Fruit fly (Drosophila melanogaster): Measurements from ENCODE around the gene sro.

Gene sro

DNA sequence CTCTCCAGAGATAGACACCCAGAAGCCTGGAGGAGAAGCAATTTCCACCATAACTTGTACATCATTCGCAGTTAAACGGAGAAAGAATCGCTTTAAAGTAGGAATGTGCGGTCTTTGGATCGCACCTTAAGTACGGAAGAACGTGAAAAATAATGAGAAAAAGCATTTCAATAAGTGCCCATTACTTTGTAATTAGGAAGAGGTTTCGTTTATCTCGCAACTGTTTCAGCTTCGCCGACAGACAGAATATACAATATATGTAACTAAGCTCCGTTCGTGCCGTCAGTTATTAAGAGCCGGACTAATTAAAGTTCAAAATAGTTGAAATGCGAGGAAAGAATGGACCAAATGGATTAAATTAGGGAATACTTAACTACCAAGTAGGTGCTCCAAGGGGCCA is 23.3 kb downstream of the sro start, which contains the start of gene CG7829:
Gene CG7829 (minus strand): TSS at position 101 of the 400 bp plus-strand sequence.
- no peak for TF ChIP-seq noc (tag; optimal IDR thresholded peaks at IDR 0.05)

- no peak for TF ChIP-seq noc (tag; optimal IDR thresholded peaks at IDR 0.05)
Observed at dm6 chr3R:29818434-29819268, 24.3 kb downstream of the sro start, which contains the start of gene neo. Gene neo, plus strand, starts transcription at chr3R:29819131.

DNA sequence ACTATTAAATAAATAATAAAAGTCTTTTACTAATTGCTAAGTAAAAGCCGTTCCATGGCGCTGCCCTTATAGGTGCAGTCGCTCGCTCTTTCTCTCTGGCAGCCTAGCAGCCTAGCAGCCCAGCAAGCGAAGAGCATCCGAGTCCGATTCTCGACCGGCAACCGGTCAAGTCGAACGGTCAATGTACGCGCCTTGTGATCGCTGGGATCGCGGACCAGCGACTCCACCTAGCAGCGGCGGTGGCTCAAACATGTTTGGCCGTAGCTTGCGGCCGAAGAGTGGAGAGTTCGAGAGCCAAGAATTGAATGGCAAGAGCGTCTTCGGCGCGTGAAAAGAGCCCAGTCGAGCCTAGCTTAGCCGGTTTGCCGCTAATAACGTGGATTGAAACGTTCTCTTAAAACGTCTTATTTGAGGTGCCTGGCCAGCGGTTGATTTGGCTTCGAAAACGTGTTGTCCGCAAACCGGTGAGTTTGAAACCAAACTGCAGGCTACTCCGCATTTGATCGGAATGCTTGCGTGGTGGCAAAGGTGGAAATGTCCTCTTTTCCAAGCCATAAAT is 34.9 kb downstream of the sro start:
- TF ChIP-seq noc (tag; optimal IDR thresholded peaks at IDR 0.05) = no peak

dm6 chr3R:29830925-29831324 is 36.5 kb downstream of the sro start:
- peak; percentile 61 for TF ChIP-seq noc (tag; optimal IDR thresholded peaks at IDR 0.05)

- no peak for TF ChIP-seq noc (tag; optimal IDR thresholded peaks at IDR 0.05)
Observed at dm6 chr3R:29834759-29835709, 40.6 kb downstream of the sro start, which contains the start of gene Atg16. Gene Atg16, minus strand, starts transcription at chr3R:29835101.

dm6 chr3R:29835710-29836049 is 41.3 kb downstream of the sro start, which contains the start of gene Prtl99C:
Gene Prtl99C, plus strand, starts transcription at chr3R:29835950.
- TF ChIP-seq noc (tag; optimal IDR thresholded peaks at IDR 0.05) = no peak

DNA sequence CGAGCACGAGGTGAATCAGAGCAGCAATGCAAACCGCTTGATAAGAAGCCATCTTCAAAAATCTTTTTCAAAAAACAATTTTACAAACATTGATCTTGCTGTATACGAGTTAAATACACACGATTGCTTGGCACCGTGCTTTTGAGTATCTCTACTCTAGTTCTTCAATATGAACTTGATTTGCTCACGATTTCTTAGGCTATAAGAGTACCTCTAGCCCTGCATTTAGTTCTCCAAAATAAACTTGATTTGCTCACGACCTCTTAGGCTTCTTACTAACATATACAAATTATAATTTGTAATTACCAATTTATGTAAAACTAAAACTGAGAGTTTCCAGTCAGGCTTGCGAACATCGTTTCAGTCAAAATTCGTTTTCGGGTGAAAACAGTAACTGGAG is 41.8 kb downstream of the sro start, which contains the start of gene CG42592:
Gene CG42592 (minus strand): TSS at position 101 of the 400 bp plus-strand sequence.
- TF ChIP-seq noc (tag; optimal IDR thresholded peaks at IDR 0.05) = no peak

- TF ChIP-seq noc (tag; optimal IDR thresholded peaks at IDR 0.05) = no peak
Observed at dm6 chr3R:29837771-29838170, 43.4 kb downstream of the sro start.

- TF ChIP-seq noc (tag; optimal IDR thresholded peaks at IDR 0.05) = no peak
Observed at dm6 chr3R:29838751-29839150, 44.4 kb downstream of the sro start.

- TF ChIP-seq noc (tag; optimal IDR thresholded peaks at IDR 0.05) = no peak
Observed at dm6 chr3R:29839707-29840311, 45.4 kb downstream of the sro start.

dm6 chr3R:29841293-29841791 is 46.9 kb downstream of the sro start, which contains the start of gene Cad99C:
Gene Cad99C, plus strand, starts transcription at chr3R:29841657.
- TF ChIP-seq noc (tag; optimal IDR thresholded peaks at IDR 0.05) = no peak

Measured in whole organism, larva.